Fruit fly (Drosophila melanogaster): ENCODE measurements around the gene CG3386.

Gene CG3386

dm6 chr3L:648155-649024 lies 33.9 kb downstream of the CG3386 start, which contains the start of gene Gale:
TSS of gene Gale (plus strand) at chr3L:648555.
- TF ChIP-seq bab1 (GFP tag; optimal IDR thresholded peaks at IDR 0.05) (no peak), Mnt (GFP tag; optimal IDR thresholded peaks at IDR 0.05) (peak; percentile 66), cnc (optimal IDR thresholded peaks at IDR 0.05) (no peak), pad (GFP tag; optimal IDR thresholded peaks at IDR 0.05) (no peak), tj (GFP tag; optimal IDR thresholded peaks at IDR 0.05) (no peak), toe (GFP tag; optimal IDR thresholded peaks at IDR 0.05) (peak; percentile 66), Hr96 (GFP tag; optimal IDR thresholded peaks at IDR 0.05) (no peak), Clk (GFP tag; optimal IDR thresholded peaks at IDR 0.05) (no peak), CG7045 (GFP tag; optimal IDR thresholded peaks at IDR 0.05) (no peak), CG33017 (tag; optimal IDR thresholded peaks at IDR 0.05) (peak; percentile 23), cic (GFP tag; optimal IDR thresholded peaks at IDR 0.05) (peak; percentile 60), CG7101 (tag; optimal IDR thresholded peaks at IDR 0.05) (no peak), Crg-1 (GFP tag; optimal IDR thresholded peaks at IDR 0.05) (no peak), CG12768 (GFP tag; optimal IDR thresholded peaks at IDR 0.05) (peak; percentile 34), CG5204 (GFP tag; optimal IDR thresholded peaks at IDR 0.05) (no peak), CG14711 (tag; optimal IDR thresholded peaks at IDR 0.05) (no peak), CG1620 (GFP tag; optimal IDR thresholded peaks at IDR 0.05) (no peak), kay (GFP tag; ENCODE audit: borderline replicate concordance) (no peak), CG11617 (GFP tag; optimal IDR thresholded peaks at IDR 0.05) (no peak), ovo (GFP tag; optimal IDR thresholded peaks at IDR 0.05) (no peak)

dm6 chr3L:647529-647928 lies 34.7 kb downstream of the CG3386 start:
- no peak for TF ChIP-seq ovo (GFP tag; optimal IDR thresholded peaks at IDR 0.05)
- peak; percentile 54 for TF ChIP-seq cic (GFP tag; optimal IDR thresholded peaks at IDR 0.05)
- no peak for TF ChIP-seq tj (GFP tag; optimal IDR thresholded peaks at IDR 0.05)
- TF ChIP-seq Clk (GFP tag; optimal IDR thresholded peaks at IDR 0.05): no peak

- TF ChIP-seq ovo (GFP tag; optimal IDR thresholded peaks at IDR 0.05) (no peak), cnc (optimal IDR thresholded peaks at IDR 0.05) (no peak), Hr96 (GFP tag; optimal IDR thresholded peaks at IDR 0.05) (no peak), Clk (GFP tag; optimal IDR thresholded peaks at IDR 0.05) (no peak), toe (GFP tag; optimal IDR thresholded peaks at IDR 0.05) (no peak), bab1 (GFP tag; optimal IDR thresholded peaks at IDR 0.05) (no peak), CG12768 (GFP tag; optimal IDR thresholded peaks at IDR 0.05) (no peak), CG11617 (GFP tag; optimal IDR thresholded peaks at IDR 0.05) (no peak), tj (GFP tag; optimal IDR thresholded peaks at IDR 0.05) (no peak)
Observed at dm6 chr3L:645426-646036, 36.7 kb downstream of the CG3386 start.

dm6 chr3L:644111-644718 lies 38.1 kb downstream of the CG3386 start:
- peak; percentile 26 for TF ChIP-seq bab1 (GFP tag; optimal IDR thresholded peaks at IDR 0.05)
- TF ChIP-seq tj (GFP tag; optimal IDR thresholded peaks at IDR 0.05): peak; percentile 44
- TF ChIP-seq kay (GFP tag; ENCODE audit: borderline replicate concordance): no peak
- TF ChIP-seq cic (GFP tag; optimal IDR thresholded peaks at IDR 0.05): no peak

dm6 chr3L:642865-643738 lies 39.2 kb downstream of the CG3386 start:
- TF ChIP-seq Clk (GFP tag; optimal IDR thresholded peaks at IDR 0.05) (no peak), CG12768 (GFP tag; optimal IDR thresholded peaks at IDR 0.05) (no peak), CG7101 (tag; optimal IDR thresholded peaks at IDR 0.05) (no peak), CG7045 (GFP tag; optimal IDR thresholded peaks at IDR 0.05) (no peak), kay (GFP tag; ENCODE audit: borderline replicate concordance) (no peak)

- TF ChIP-seq Clk (GFP tag; optimal IDR thresholded peaks at IDR 0.05): no peak
- no peak for TF ChIP-seq CG11617 (GFP tag; optimal IDR thresholded peaks at IDR 0.05)
- TF ChIP-seq CG33017 (tag; optimal IDR thresholded peaks at IDR 0.05): no peak
- TF ChIP-seq cnc (optimal IDR thresholded peaks at IDR 0.05): no peak
- TF ChIP-seq ovo (GFP tag; optimal IDR thresholded peaks at IDR 0.05): no peak
- no peak for TF ChIP-seq CG5204 (GFP tag; optimal IDR thresholded peaks at IDR 0.05)
- TF ChIP-seq CG14711 (tag; optimal IDR thresholded peaks at IDR 0.05): no peak
- TF ChIP-seq CG7101 (tag; optimal IDR thresholded peaks at IDR 0.05): no peak
- no peak for TF ChIP-seq cic (GFP tag; optimal IDR thresholded peaks at IDR 0.05)
- TF ChIP-seq CG7045 (GFP tag; optimal IDR thresholded peaks at IDR 0.05): no peak
Observed at dm6 chr3L:642146-642864, 40.0 kb downstream of the CG3386 start.

All from whole organism, adult.